Worm (Caenorhabditis elegans) whole organism, L4 larva: ENCODE results near the gene mmcm-1.
A peak's percentile ranks its signal among the peaks of the same experiment; 100 is the strongest.

Experiments
- F37D6.2 ChIP-seq: sonication (generic microtip); optimal IDR thresholded peaks from 2 replicates; lab custom pipeline; 2016; ENCODE audit warnings: mild to moderate bottlenecking, missing genetic modification characterization, missing compliant biosample characterization
- F44E2.7 ChIP-seq: fragments of 200-800 bp; sonication (Bioruptor generic); IDR thresholded peaks from 2 replicates; pipeline ENCODE4 v2.1.2; 2022; ENCODE audit warnings: missing genetic modification characterization, missing compliant biosample characterization
- T20F7.1 ChIP-seq: fragments of 200-800 bp; sonication (Bioruptor generic); optimal IDR thresholded peaks from 2 replicates; lab custom pipeline; 2018; ENCODE audit warnings: mild to moderate bottlenecking, missing genetic modification characterization, missing compliant biosample characterization
- T26A8.4 ChIP-seq: fragments of 200-800 bp; sonication (Bioruptor generic); IDR thresholded peaks from 2 replicates; pipeline ENCODE4 v1.3.6; 2022; ENCODE audit warnings: missing genetic modification characterization, missing compliant biosample characterization
- Y105C5A.15 ChIP-seq: fragments of 200-800 bp; sonication (Bioruptor generic); IDR thresholded peaks from 2 replicates; pipeline ENCODE4 v1.3.6; 2022; ENCODE audit warnings: missing genetic modification characterization, missing compliant biosample characterization
- Y75B8A.6 ChIP-seq: fragments of 200-800 bp; sonication (Bioruptor generic); IDR thresholded peaks from 2 replicates; pipeline ENCODE4 v1.3.6; 2022; ENCODE audit warnings: missing genetic modification reagents, missing genetic modification characterization, missing compliant biosample characterization
- ZK337.2 ChIP-seq: fragments of 200-800 bp; sonication (Bioruptor generic); IDR thresholded peaks from 2 replicates; pipeline ENCODE4 v1.3.6; 2022; ENCODE audit warnings: missing genetic modification reagents, missing genetic modification characterization, missing compliant biosample characterization
- aha-1 ChIP-seq: fragments of 150-350 bp; peaks from one replicate; lab custom pipeline; 2014; ENCODE audit warnings: missing biosample characterization, missing genetic modification characterization
- attf-4 ChIP-seq: sonication (generic microtip); optimal IDR thresholded peaks from 3 replicates; lab custom pipeline; 2017; ENCODE audit warnings: missing biosample characterization, missing genetic modification characterization
- ceh-28 ChIP-seq: fragments of 150-350 bp; optimal IDR thresholded peaks from 2 replicates; lab custom pipeline; 2014; ENCODE audit warnings: missing biosample characterization, missing genetic modification reagents, missing genetic modification characterization
- ctbp-1 ChIP-seq: fragments of 200-800 bp; sonication (Bioruptor generic); IDR thresholded peaks from 2 replicates; pipeline ENCODE4 v1.3.6; 2022; ENCODE audit warnings: missing genetic modification reagents, missing genetic modification characterization, missing compliant biosample characterization
- daf-12 ChIP-seq: fragments of 150-350 bp; optimal IDR thresholded peaks from 2 replicates; lab custom pipeline; 2014; ENCODE audit warnings: missing biosample characterization, missing genetic modification reagents, missing genetic modification characterization
- daf-16 ChIP-seq, 3 experiments: sonication (generic microtip); optimal IDR thresholded peaks; 2 replicates each; lab custom pipeline; 2016 to 2017; ENCODE audit warnings: missing genetic modification characterization in 3 of 3, missing genetic modification reagents in 3 of 3, mild to moderate bottlenecking in 2 of 3, missing compliant biosample characterization in 2 of 3, missing biosample characterization in 1 of 3, moderate library complexity in 1 of 3
- dmd-6 ChIP-seq: fragments of 200-800 bp; sonication (Bioruptor generic); IDR thresholded peaks from 2 replicates; pipeline ENCODE4 v1.3.6; 2022; ENCODE audit warnings: missing genetic modification reagents, missing genetic modification characterization, missing compliant biosample characterization
- dmd-9 ChIP-seq: fragments of 200-800 bp; sonication (Bioruptor generic); IDR thresholded peaks from 2 replicates; pipeline ENCODE4 v1.3.6; 2022; ENCODE audit warnings: missing genetic modification reagents, missing genetic modification characterization, missing compliant biosample characterization
- dpl-1 ChIP-seq: fragments of 150-350 bp; optimal IDR thresholded peaks from 2 replicates; lab custom pipeline; 2014; ENCODE audit warnings: missing biosample characterization, missing genetic modification reagents, missing genetic modification characterization
- dve-1 ChIP-seq: sonication (generic microtip); optimal IDR thresholded peaks from 2 replicates; lab custom pipeline; 2017; ENCODE audit warnings: antibody characterized with exemption, mild to moderate bottlenecking, missing genetic modification characterization, missing compliant biosample characterization; ENCODE audit not compliant: insufficient read depth
- egl-27 ChIP-seq: sonication (generic microtip); optimal IDR thresholded peaks from 3 replicates; lab custom pipeline; 2017; ENCODE audit warnings: missing biosample characterization, missing genetic modification reagents, missing genetic modification characterization
- fkh-10 ChIP-seq: fragments of 150-350 bp; optimal IDR thresholded peaks from 2 replicates; lab custom pipeline; 2014; ENCODE audit warnings: missing biosample characterization, missing genetic modification reagents, missing genetic modification characterization
- gei-8 ChIP-seq: fragments of 200-800 bp; sonication (Bioruptor generic); optimal IDR thresholded peaks from 2 replicates; lab custom pipeline; 2018; ENCODE audit warnings: mild to moderate bottlenecking, missing genetic modification characterization, missing compliant biosample characterization
- hlh-11 ChIP-seq: fragments of 200-800 bp; sonication (Bioruptor generic); optimal IDR thresholded peaks from 2 replicates; lab custom pipeline; 2018; ENCODE audit warnings: mild to moderate bottlenecking, missing genetic modification characterization, missing compliant biosample characterization
- hlh-30 ChIP-seq: sonication (generic microtip); optimal IDR thresholded peaks from 2 replicates; lab custom pipeline; 2017; ENCODE audit warnings: antibody characterized with exemption, mild to moderate bottlenecking, missing genetic modification characterization, missing compliant biosample characterization; ENCODE audit not compliant: insufficient read depth
- hmg-1.1 ChIP-seq: fragments of 200-800 bp; sonication (Bioruptor generic); IDR thresholded peaks from 2 replicates; pipeline ENCODE4 v1.3.6; 2022; ENCODE audit warnings: missing genetic modification reagents, missing genetic modification characterization, missing compliant biosample characterization
- lin-1 ChIP-seq: fragments of 200-800 bp; sonication (Bioruptor generic); IDR thresholded peaks from 2 replicates; pipeline ENCODE4 v1.3.6; 2022; ENCODE audit warnings: missing genetic modification reagents, missing genetic modification characterization, missing compliant biosample characterization
- lin-13 ChIP-seq: fragments of 150-350 bp; optimal IDR thresholded peaks from 2 replicates; lab custom pipeline; 2014; ENCODE audit warnings: missing biosample characterization, missing genetic modification reagents, missing genetic modification characterization
- lin-29 ChIP-seq: fragments of 200-800 bp; sonication (Bioruptor generic); IDR thresholded peaks from 2 replicates; pipeline ENCODE4 v1.3.6; 2022; ENCODE audit warnings: missing genetic modification reagents, missing genetic modification characterization, missing compliant biosample characterization
- lir-3 ChIP-seq: sonication (generic microtip); optimal IDR thresholded peaks from 2 replicates; lab custom pipeline; 2016; ENCODE audit warnings: mild to moderate bottlenecking, missing genetic modification characterization, missing compliant biosample characterization
- lsy-2 ChIP-seq, 2 experiments: fragments of 150-350 bp in 1 of 2; sonication (generic microtip) in 1 of 2; optimal IDR thresholded peaks; 2 replicates each; lab custom pipeline; 2014 to 2017; ENCODE audit warnings: missing biosample characterization in 2 of 2, missing genetic modification characterization in 2 of 2
- madf-5 ChIP-seq, 2 experiments: fragments of 200-800 bp; sonication (Bioruptor generic); IDR thresholded peaks; 2 replicates each; pipeline ENCODE4 v1.3.6; 2022; ENCODE audit warnings: missing compliant biosample characterization in 2 of 2, missing genetic modification characterization in 2 of 2
- mdl-1 ChIP-seq, 2 experiments: fragments of 150-350 bp in 1 of 2; sonication (generic microtip) in 1 of 2; optimal IDR thresholded peaks; 2 replicates each; lab custom pipeline; 2014 to 2017; ENCODE audit warnings: missing biosample characterization in 2 of 2, missing genetic modification characterization in 2 of 2
- mep-1 ChIP-seq: fragments of 150-350 bp; sonication (generic microtip); optimal IDR thresholded peaks from 3 replicates; lab custom pipeline; 2014; ENCODE audit warnings: missing biosample characterization, missing genetic modification characterization
- mes-2 ChIP-seq: sonication (generic microtip); optimal IDR thresholded peaks from 2 replicates; lab custom pipeline; 2016; ENCODE audit warnings: missing genotype, mild to moderate bottlenecking, missing genetic modification characterization, missing compliant biosample characterization; ENCODE audit not compliant: poor library complexity, severe bottlenecking
- nhr-10 ChIP-seq: fragments of 150-350 bp; optimal IDR thresholded peaks from 2 replicates; lab custom pipeline; 2014; ENCODE audit warnings: missing biosample characterization, missing genetic modification characterization
- nhr-111 ChIP-seq: fragments of 200-800 bp; sonication (Bioruptor generic); optimal IDR thresholded peaks from 2 replicates; lab custom pipeline; 2018; ENCODE audit warnings: mild to moderate bottlenecking, missing genetic modification characterization, missing compliant biosample characterization
- nhr-25 ChIP-seq: sonication (generic microtip); optimal IDR thresholded peaks from 2 replicates; lab custom pipeline; 2017; ENCODE audit warnings: missing genetic modification characterization, mild to moderate bottlenecking, missing compliant biosample characterization, antibody characterized with exemption, moderate library complexity, borderline replicate concordance; ENCODE audit not compliant: insufficient read depth
- nhr-28 ChIP-seq: fragments of 150-350 bp; optimal IDR thresholded peaks from 2 replicates; lab custom pipeline; 2014; ENCODE audit warnings: missing biosample characterization, missing genetic modification characterization
- nhr-41 ChIP-seq: fragments of 200-800 bp; sonication (Bioruptor generic); IDR thresholded peaks from 2 replicates; pipeline ENCODE4 v1.3.6; 2022; ENCODE audit warnings: missing genetic modification reagents, missing genetic modification characterization, missing compliant biosample characterization
- nhr-6 ChIP-seq: fragments of 150-350 bp; optimal IDR thresholded peaks from 2 replicates; lab custom pipeline; 2014; ENCODE audit warnings: missing biosample characterization, missing genetic modification characterization
- nhr-77 ChIP-seq: fragments of 150-350 bp; optimal IDR thresholded peaks from 2 replicates; lab custom pipeline; 2014; ENCODE audit warnings: missing biosample characterization, missing genetic modification characterization
- pha-4 ChIP-seq, 2 experiments: fragments of 150-350 bp in 1 of 2; fragments of 200-800 bp in 1 of 2; sonication (Bioruptor generic) in 1 of 2; IDR thresholded peaks in 1 of 2; optimal IDR thresholded peaks in 1 of 2; 2 replicates each; pipeline versions ENCODE4 v1.3.6 to Lab custom; 2014 to 2022; ENCODE audit warnings: missing genetic modification characterization in 2 of 2, missing genetic modification reagents in 2 of 2, missing biosample characterization in 1 of 2, missing compliant biosample characterization in 1 of 2
- pqm-1 ChIP-seq: sonication (generic microtip); optimal IDR thresholded peaks from 2 replicates; lab custom pipeline; 2017; ENCODE audit warnings: missing biosample characterization, missing genetic modification characterization
- saeg-2 ChIP-seq: fragments of 200-800 bp; sonication (Bioruptor generic); IDR thresholded peaks from 2 replicates; pipeline ENCODE4 v1.3.6; 2022; ENCODE audit warnings: missing genetic modification reagents, missing genetic modification characterization, missing compliant biosample characterization
- sdz-12 ChIP-seq: fragments of 200-800 bp; sonication (Bioruptor generic); optimal IDR thresholded peaks from 2 replicates; lab custom pipeline; 2018; ENCODE audit warnings: mild to moderate bottlenecking, missing genetic modification characterization, missing compliant biosample characterization
- skn-1 ChIP-seq: fragments of 150-350 bp; optimal IDR thresholded peaks from 2 replicates; lab custom pipeline; 2014; ENCODE audit warnings: missing biosample characterization, missing genetic modification characterization
- tag-97 ChIP-seq: fragments of 200-800 bp; sonication (Bioruptor generic); IDR thresholded peaks from 2 replicates; pipeline ENCODE4 v1.3.6; 2022; ENCODE audit warnings: missing genetic modification characterization, missing compliant biosample characterization
- tra-1 ChIP-seq: fragments of 200-800 bp; sonication (Bioruptor generic); IDR thresholded peaks from 2 replicates; pipeline ENCODE4 v1.3.6; 2022; ENCODE audit warnings: missing genetic modification reagents, missing genetic modification characterization, missing compliant biosample characterization

The mmcm-1 gene

DNA sequence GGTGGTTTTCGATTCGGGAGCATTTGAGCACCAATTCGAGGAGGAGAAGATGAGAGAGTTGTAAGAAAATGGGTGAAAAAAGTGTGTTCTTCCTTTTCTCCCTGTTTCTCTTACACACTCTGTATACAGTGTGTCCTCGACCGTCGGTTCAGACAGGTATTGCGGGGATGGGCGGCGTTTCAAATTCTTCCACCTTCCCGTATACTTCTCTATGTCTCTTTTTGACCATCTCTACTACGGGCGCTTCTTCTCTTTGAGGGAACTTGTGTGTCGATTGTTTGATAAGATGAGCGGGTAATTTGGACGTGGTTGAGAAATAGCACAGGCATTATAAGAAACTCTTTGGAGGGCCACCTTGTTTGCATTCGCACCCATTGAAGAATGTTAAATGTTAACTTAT is 19.9 kb downstream of the mmcm-1 start:
- no peak for TF ChIP-seq F37D6.2 (tag; lab: Kevin White, UChicago)
- TF ChIP-seq tra-1 (GFP tag; lab: Robert Waterston, UW), result no peak
- no peak for TF ChIP-seq Y75B8A.6 (GFP tag; lab: Robert Waterston, UW)
- TF ChIP-seq attf-4 (tag; lab: Kevin White, UChicago), result no peak
- no peak for TF ChIP-seq mdl-1 (tag; optimal IDR thresholded peaks at IDR 0.05; lab: Kevin White, UChicago)
- no peak for TF ChIP-seq ctbp-1
- no peak for TF ChIP-seq daf-12
- no peak for TF ChIP-seq skn-1 (tag; lab: Kevin White, UChicago)
- no peak for TF ChIP-seq lin-29 (GFP tag; lab: Robert Waterston, UW)
- TF ChIP-seq nhr-25 (tag; lab: Kevin White, UChicago), result no peak
- TF ChIP-seq mep-1 (tag; lab: Kevin White, UChicago), result peak; percentile 33
- TF ChIP-seq hmg-1.1 (GFP tag; lab: Robert Waterston, UW), result no peak
- TF ChIP-seq lir-3 (tag; lab: Kevin White, UChicago), result no peak
- no peak for TF ChIP-seq dmd-9 (GFP tag; lab: Robert Waterston, UW)
- TF ChIP-seq madf-5 (GFP tag; IDR thresholded peaks at IDR 0.05; lab: Robert Waterston, UW), result no peak
- peak; percentile 28 for TF ChIP-seq mes-2 (tag; lab: Kevin White, UChicago)
- TF ChIP-seq sdz-12 (GFP tag; lab: Kevin White, UChicago), result no peak
- TF ChIP-seq lin-1, result no peak
- peak; percentile 77 for TF ChIP-seq lin-13 (GFP tag; lab: Kevin White, UChicago)
- TF ChIP-seq nhr-28 (tag; lab: Kevin White, UChicago), result peak; percentile 91
- TF ChIP-seq hlh-11 (tag; lab: Kevin White, UChicago), result peak; percentile 69
- no peak for TF ChIP-seq ceh-28 (tag; lab: Kevin White, UChicago)
- TF ChIP-seq F44E2.7 (GFP tag; lab: Robert Waterston, UW), result no peak
- no peak for TF ChIP-seq hlh-30 (tag; lab: Kevin White, UChicago)
- no peak for TF ChIP-seq Y105C5A.15 (GFP tag; lab: Robert Waterston, UW)
- TF ChIP-seq T20F7.1, result no peak
- TF ChIP-seq nhr-6 (tag; lab: Kevin White, UChicago), result peak; percentile 44
- no peak for TF ChIP-seq egl-27 (tag; lab: Kevin White, UChicago)
- no peak for TF ChIP-seq daf-16 (GFP tag; optimal IDR thresholded peaks at IDR 0.05; lab: Kevin White, UChicago)
- peak; percentile 57 for TF ChIP-seq daf-16 (tag; optimal IDR thresholded peaks at IDR 0.05; lab: Kevin White, UChicago)
- peak; percentile 2 for TF ChIP-seq aha-1 (tag; lab: Kevin White, UChicago)
- peak; percentile 41; the same call in 1 of the 2 replicates for TF ChIP-seq dmd-6 (GFP tag; lab: Robert Waterston, UW)
- no peak for TF ChIP-seq tag-97 (GFP tag; lab: Robert Waterston, UW)
- no peak for TF ChIP-seq pha-4 (GFP tag; IDR thresholded peaks at IDR 0.05; lab: Robert Waterston, UW)
- peak; percentile 13 for TF ChIP-seq pha-4 (tag; optimal IDR thresholded peaks at IDR 0.05; lab: Kevin White, UChicago)
- peak; percentile 77 for TF ChIP-seq pqm-1
- TF ChIP-seq nhr-10 (tag; lab: Kevin White, UChicago), result no peak
- TF ChIP-seq gei-8 (GFP tag; lab: Kevin White, UChicago), result no peak
- TF ChIP-seq lsy-2 (tag; optimal IDR thresholded peaks at IDR 0.05; lab: Kevin White, UChicago), result peak in 1 of 2 experiments; percentile 37
- no peak for TF ChIP-seq ZK337.2 (GFP tag; lab: Robert Waterston, UW)
- TF ChIP-seq dpl-1 (GFP tag; lab: Kevin White, UChicago), result peak; percentile 42
- TF ChIP-seq T26A8.4 (GFP tag; lab: Robert Waterston, UW), result no peak
- no peak for TF ChIP-seq fkh-10 (GFP tag; lab: Kevin White, UChicago)
- TF ChIP-seq nhr-77 (tag; lab: Kevin White, UChicago), result peak; percentile 78
- TF ChIP-seq saeg-2 (GFP tag; lab: Robert Waterston, UW), result no peak
- TF ChIP-seq dve-1 (tag; lab: Kevin White, UChicago), result peak; percentile 62
- no peak for TF ChIP-seq nhr-41 (GFP tag; lab: Robert Waterston, UW)
- TF ChIP-seq nhr-111 (GFP tag; lab: Kevin White, UChicago), result no peak
